Worm (Caenorhabditis elegans) whole organism, midembryonic: ENCODE data around the gene mkk-4.

ENCODE experiments used
- T22C8.4 ChIP-seq: fragments of 200-800 bp; sonication (Bioruptor generic); IDR thresholded peaks from 2 replicates; pipeline ENCODE4 v1.3.6; 2022; ENCODE audit warnings: missing genetic modification characterization, missing compliant biosample characterization
- cog-1 ChIP-seq: sonication (generic microtip); optimal IDR thresholded peaks from 2 replicates; lab custom pipeline; 2016; ENCODE audit warnings: missing genetic modification characterization, missing compliant biosample characterization
- flt-1 ChIP-seq: fragments of 200-800 bp; sonication (Bioruptor generic); IDR thresholded peaks from 2 replicates; pipeline ENCODE4 v1.3.6; 2022; ENCODE audit warnings: missing genetic modification characterization, missing compliant biosample characterization
- klf-2 ChIP-seq: fragments of 200-800 bp; sonication (Bioruptor generic); conservative IDR thresholded peaks from 2 replicates; pipeline ENCODE4 v1.3.6; 2022; ENCODE audit warnings: missing genetic modification reagents, missing genetic modification characterization, missing compliant biosample characterization
- med-1 ChIP-seq: sonication (generic microtip); optimal IDR thresholded peaks from 2 replicates; lab custom pipeline; 2017; ENCODE audit warnings: missing genetic modification characterization, mild to moderate bottlenecking, missing compliant biosample characterization, antibody characterized with exemption, missing genetic modification reagents; ENCODE audit not compliant: insufficient read depth
- ref-1 ChIP-seq: fragments of 200-800 bp; sonication (Bioruptor generic); conservative IDR thresholded peaks from 2 replicates; pipeline ENCODE4 v1.3.6; 2022; ENCODE audit warnings: missing genetic modification reagents, missing genetic modification characterization, missing compliant biosample characterization
- tab-1 ChIP-seq: fragments of 200-800 bp; sonication (Bioruptor generic); IDR thresholded peaks from 2 replicates; pipeline ENCODE4 v1.3.6; 2022; ENCODE audit warnings: missing genetic modification characterization, missing compliant biosample characterization
- ztf-23 ChIP-seq: fragments of 200-800 bp; sonication (Bioruptor generic); IDR thresholded peaks from 2 replicates; pipeline ENCODE4 v1.3.6; 2022; ENCODE audit warnings: missing genetic modification reagents, missing genetic modification characterization, missing compliant biosample characterization
- ztf-29 ChIP-seq: fragments of 200-800 bp; sonication (Bioruptor generic); IDR thresholded peaks from 2 replicates; pipeline ENCODE4 v1.3.6; 2022; ENCODE audit warnings: missing genetic modification reagents, missing genetic modification characterization, missing compliant biosample characterization

Gene mkk-4

DNA sequence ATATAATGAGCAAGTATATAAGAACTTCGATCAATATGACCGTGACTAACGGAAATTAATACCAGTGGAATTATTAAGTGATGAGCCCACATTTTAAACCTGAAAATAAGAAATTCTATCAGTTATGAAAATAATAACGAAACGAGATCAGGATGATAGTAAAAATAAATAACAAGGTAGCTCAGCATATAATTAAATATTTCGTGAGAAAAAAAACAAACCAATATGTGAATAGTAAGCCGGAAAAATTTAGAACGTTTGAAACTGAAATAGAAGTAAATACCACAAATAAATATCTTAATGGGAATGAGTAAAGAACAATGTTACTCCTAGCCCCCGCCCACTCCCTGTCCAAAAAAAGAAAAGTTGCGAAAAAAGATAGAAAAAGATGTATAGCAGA, 19.0 kb upstream of the mkk-4 start, which contains the start of gene F19C6.3:
TSS of gene F19C6.3 (minus strand) at position 101 of the 400 bp plus-strand sequence.
- no peak for TF ChIP-seq tab-1
- no peak for TF ChIP-seq T22C8.4 (GFP tag; lab: Robert Waterston, UW)
- no peak for TF ChIP-seq ztf-29
- no peak for TF ChIP-seq ref-1 (GFP tag; lab: Robert Waterston, UW)
- no peak for TF ChIP-seq ztf-23 (GFP tag; lab: Robert Waterston, UW)

DNA sequence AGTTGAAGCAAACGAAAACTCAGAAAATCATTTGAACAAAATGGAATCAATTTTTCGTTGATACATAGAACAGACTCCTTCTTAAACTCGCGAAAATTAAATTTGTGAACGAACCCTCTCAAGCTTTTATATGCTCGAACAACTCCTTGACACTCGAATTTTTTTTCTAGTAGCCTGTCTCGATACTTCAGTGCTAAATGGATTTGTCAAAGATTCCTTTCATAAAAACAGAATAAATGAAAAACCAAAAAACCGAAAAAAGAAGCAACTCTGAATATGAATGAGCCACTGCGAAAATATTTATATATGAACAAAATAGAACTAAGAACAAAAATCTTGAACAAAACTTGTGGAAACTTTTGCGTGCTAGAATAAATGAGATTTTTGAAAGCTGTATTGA, 17.7 kb upstream of the mkk-4 start:
- TF ChIP-seq flt-1 (GFP tag; lab: Robert Waterston, UW) (no peak), ztf-29 (no peak), tab-1 (no peak), ztf-23 (GFP tag; lab: Robert Waterston, UW) (no peak), med-1 (GFP tag; lab: Kevin White, UChicago) (no peak), klf-2 (GFP tag; lab: Robert Waterston, UW) (no peak), T22C8.4 (GFP tag; lab: Robert Waterston, UW) (no peak), cog-1 (tag; lab: Kevin White, UChicago) (no peak), ref-1 (GFP tag; lab: Robert Waterston, UW) (no peak)

DNA sequence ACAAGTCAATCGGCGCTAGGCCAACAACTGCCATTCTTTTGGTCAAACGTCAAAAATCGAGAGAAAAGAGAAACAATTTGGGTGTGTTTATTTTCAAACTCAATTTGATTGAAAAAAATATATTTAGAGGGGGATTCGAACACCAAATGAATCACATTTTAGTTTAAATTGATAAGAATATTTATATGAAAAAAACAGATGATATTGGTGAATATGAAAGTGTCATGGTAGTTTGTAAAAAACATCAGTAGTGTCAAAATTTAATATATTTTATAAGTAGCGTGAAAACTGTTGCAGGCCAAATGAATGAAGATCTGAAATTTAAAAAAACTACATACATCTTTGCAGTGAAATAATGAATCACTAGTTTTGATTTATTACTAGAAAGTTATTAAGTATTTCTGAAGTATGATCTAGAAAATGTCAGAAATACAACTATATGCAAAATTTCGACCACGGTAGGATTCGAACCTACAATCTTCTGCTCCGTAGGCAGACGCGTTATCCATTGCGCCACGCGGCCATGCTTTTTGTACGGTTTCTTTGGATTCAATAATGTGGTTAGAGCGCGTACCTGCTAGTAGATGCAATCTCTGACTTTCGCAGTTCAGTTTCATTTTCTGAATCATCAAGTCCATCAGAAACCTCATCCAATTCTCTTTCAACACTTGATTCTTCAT, 9.5 kb upstream of the mkk-4 start, which contains the start of gene F19C6.4:
TSS of gene F19C6.4 (minus strand) at position 51 of the 680 bp plus-strand sequence.
- TF ChIP-seq T22C8.4 (GFP tag; lab: Robert Waterston, UW) (no peak), med-1 (GFP tag; lab: Kevin White, UChicago) (no peak)

DNA sequence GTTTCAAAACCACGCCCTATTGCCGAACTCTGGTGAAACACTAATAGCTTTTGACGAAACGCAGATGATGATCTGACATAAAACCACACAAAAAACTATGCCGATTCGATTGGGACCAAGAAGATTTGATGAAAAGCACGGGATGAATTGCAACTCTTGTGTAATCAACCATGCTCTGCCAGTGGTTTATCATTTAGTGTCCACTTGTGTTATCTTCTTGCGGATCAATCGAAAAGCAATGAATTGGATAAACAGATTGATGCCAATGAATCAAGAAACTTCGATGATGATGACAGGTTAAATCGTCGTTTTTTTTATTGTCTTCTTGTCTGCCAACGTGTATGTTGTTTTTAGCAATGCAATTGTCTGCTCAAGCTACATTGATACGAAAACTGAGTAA, 5.6 kb upstream of the mkk-4 start, which contains the start of gene F42G10.1:
TSS of gene F42G10.1 (minus strand) at position 151 of the 400 bp plus-strand sequence.
- TF ChIP-seq ztf-29 = no peak
- no peak for TF ChIP-seq ref-1 (GFP tag; lab: Robert Waterston, UW)
- TF ChIP-seq med-1 (GFP tag; lab: Kevin White, UChicago) = no peak
- TF ChIP-seq flt-1 (GFP tag; lab: Robert Waterston, UW) = no peak
- no peak for TF ChIP-seq T22C8.4 (GFP tag; lab: Robert Waterston, UW)
- no peak for TF ChIP-seq ztf-23 (GFP tag; lab: Robert Waterston, UW)
- TF ChIP-seq tab-1 = no peak
- no peak for TF ChIP-seq cog-1 (tag; lab: Kevin White, UChicago)
- no peak for TF ChIP-seq klf-2 (GFP tag; lab: Robert Waterston, UW)

DNA sequence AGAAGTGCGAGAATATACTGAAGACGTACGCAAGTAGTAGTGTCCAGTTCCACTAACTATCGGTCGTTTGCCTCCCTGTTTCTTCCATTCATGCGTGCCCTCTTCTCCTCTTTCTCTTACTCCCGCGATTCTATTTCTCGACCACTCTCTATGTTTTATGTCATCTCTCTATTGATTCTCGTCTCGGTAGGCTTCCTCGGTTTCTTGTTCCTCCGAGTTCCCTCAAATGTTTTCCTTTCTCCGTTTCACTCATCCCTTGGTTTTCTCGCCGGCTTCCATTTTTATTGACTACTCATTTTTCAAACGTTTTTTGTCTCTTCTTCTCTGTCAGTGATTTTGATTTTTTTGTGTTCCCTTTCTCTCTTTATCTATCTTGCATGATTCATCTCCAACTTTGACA, 1.3 kb upstream of the mkk-4 start:
- TF ChIP-seq klf-2 (GFP tag; lab: Robert Waterston, UW) = no peak
- no peak for TF ChIP-seq cog-1 (tag; lab: Kevin White, UChicago)
- no peak; the same call in 1 of the 2 replicates for TF ChIP-seq flt-1 (GFP tag; lab: Robert Waterston, UW)
- no peak for TF ChIP-seq ztf-29
- TF ChIP-seq tab-1 = no peak
- TF ChIP-seq ref-1 (GFP tag; lab: Robert Waterston, UW) = no peak
- TF ChIP-seq med-1 (GFP tag; lab: Kevin White, UChicago) = no peak
- no peak for TF ChIP-seq ztf-23 (GFP tag; lab: Robert Waterston, UW)
- no peak for TF ChIP-seq T22C8.4 (GFP tag; lab: Robert Waterston, UW)

DNA sequence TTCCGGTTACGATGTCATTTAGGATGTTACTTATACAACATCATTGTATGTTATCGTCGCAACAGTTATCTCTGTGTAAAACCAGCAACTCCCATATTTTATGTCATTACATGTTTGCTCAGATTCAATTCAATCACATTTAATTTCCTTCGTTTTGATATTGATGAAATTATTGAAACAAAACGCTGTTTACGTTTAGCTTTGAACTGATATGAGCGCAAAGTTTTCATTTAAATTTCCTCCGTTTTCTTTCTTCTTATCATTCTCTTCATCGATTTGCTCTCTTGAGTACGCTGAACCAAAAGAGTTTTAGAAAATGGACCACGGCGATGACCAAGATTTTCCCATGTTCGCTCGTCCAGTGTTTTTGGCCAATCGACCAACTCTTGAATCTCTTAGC, 3.2 kb downstream of the mkk-4 start, which contains the start of gene sek-6:
TSS of gene sek-6 (plus strand) at position 315 of the 400 bp plus-strand sequence.
- TF ChIP-seq ztf-23 (GFP tag; lab: Robert Waterston, UW) = no peak
- TF ChIP-seq med-1 (GFP tag; lab: Kevin White, UChicago) = no peak
- TF ChIP-seq T22C8.4 (GFP tag; lab: Robert Waterston, UW) = no peak
- TF ChIP-seq flt-1 (GFP tag; lab: Robert Waterston, UW) = no peak
- TF ChIP-seq tab-1 = no peak
- no peak for TF ChIP-seq klf-2 (GFP tag; lab: Robert Waterston, UW)
- no peak for TF ChIP-seq ref-1 (GFP tag; lab: Robert Waterston, UW)
- TF ChIP-seq ztf-29 = no peak
- TF ChIP-seq cog-1 (tag; lab: Kevin White, UChicago) = no peak

DNA sequence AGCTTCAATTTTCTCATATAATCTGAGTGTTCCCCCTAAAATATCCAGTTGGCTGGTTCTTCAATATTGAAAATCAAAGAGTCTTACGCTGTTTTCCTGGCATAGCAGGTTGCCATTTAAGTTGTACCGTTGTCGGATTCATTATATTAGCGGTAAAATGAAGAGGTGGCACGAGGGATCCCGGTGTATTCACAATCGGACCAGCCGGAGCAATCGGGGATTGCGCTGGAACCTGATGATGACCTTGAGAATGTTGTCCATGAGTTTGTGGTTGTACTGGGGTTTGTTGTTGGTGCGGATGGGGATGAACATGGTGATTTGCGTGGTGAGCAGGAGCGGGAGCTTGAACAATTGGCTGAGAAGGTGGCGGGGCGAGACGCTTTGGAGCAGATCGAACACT, 16.8 kb downstream of the mkk-4 start:
- TF ChIP-seq ztf-23 (GFP tag; lab: Robert Waterston, UW) (no peak), tab-1 (no peak), cog-1 (tag; lab: Kevin White, UChicago) (no peak), flt-1 (GFP tag; lab: Robert Waterston, UW) (no peak), T22C8.4 (GFP tag; lab: Robert Waterston, UW) (no peak), klf-2 (GFP tag; lab: Robert Waterston, UW) (no peak), med-1 (GFP tag; lab: Kevin White, UChicago) (no peak), ref-1 (GFP tag; lab: Robert Waterston, UW) (no peak), ztf-29 (no peak)

DNA sequence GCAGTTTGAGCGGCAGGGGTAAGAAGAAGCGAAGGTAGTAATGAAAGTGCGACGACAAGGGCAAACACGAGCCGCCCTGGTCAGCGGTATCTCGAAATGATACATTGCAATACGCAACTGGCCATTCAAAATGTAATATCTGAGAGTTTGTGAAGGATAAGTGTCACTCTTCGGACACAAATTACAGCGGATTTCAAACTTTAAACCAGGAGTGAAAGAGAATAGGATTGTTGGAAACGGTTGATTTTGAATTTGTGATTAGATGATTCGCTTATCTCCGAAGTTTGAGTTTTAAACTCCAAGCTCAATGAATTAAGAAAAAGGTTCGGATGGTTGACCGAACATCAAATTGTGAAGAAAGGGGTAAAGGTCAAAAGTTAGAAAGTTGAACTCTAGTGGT, 19.7 kb downstream of the mkk-4 start, which contains the start of gene ZC374.2:
TSS of gene ZC374.2 (minus strand) at position 101 of the 400 bp plus-strand sequence.
- no peak for TF ChIP-seq ref-1 (GFP tag; lab: Robert Waterston, UW)
- TF ChIP-seq T22C8.4 (GFP tag; lab: Robert Waterston, UW) = no peak
- no peak for TF ChIP-seq klf-2 (GFP tag; lab: Robert Waterston, UW)
- TF ChIP-seq tab-1 = no peak
- TF ChIP-seq ztf-23 (GFP tag; lab: Robert Waterston, UW) = no peak

DNA sequence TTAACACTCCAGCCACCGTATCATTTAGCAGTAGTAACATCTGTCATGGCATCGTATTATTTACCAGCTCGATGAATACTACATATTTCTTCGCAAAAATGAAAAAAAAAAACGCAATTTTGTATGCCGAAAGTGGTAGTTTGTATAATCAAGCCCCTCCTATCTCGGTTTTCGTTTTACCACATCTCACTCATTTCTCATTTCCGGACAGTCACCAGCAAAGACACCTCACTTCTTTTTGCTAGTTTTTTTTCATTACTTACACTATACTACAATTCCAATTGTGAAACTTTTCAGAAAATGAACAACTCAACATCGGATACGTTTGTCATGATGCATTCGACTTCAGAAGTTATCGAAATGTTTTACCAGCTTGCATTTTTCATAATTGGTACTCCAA, 21.5 kb downstream of the mkk-4 start, which contains the start of gene gnrr-3:
TSS of gene gnrr-3 (plus strand) at position 301 of the 400 bp plus-strand sequence.
- TF ChIP-seq med-1 (GFP tag; lab: Kevin White, UChicago) = no peak
- TF ChIP-seq ref-1 (GFP tag; lab: Robert Waterston, UW) = no peak
- no peak for TF ChIP-seq cog-1 (tag; lab: Kevin White, UChicago)
- TF ChIP-seq ztf-23 (GFP tag; lab: Robert Waterston, UW) = no peak
- no peak for TF ChIP-seq ztf-29
- TF ChIP-seq flt-1 (GFP tag; lab: Robert Waterston, UW) = no peak
- TF ChIP-seq tab-1 = no peak
- TF ChIP-seq klf-2 (GFP tag; lab: Robert Waterston, UW) = no peak
- no peak for TF ChIP-seq T22C8.4 (GFP tag; lab: Robert Waterston, UW)
